Worm (Caenorhabditis elegans) whole organism, mixed stage, embryonic: Measurements from ENCODE around the gene ZK1236.5.

Source experiments
- ces-1 ChIP-seq: fragments of 150-350 bp; optimal IDR thresholded peaks from 2 replicates; lab custom pipeline; 2014; ENCODE audit warnings: missing biosample characterization, missing genetic modification reagents, missing genetic modification characterization
- elt-1 ChIP-seq: sonication (generic microtip); optimal IDR thresholded peaks from 2 replicates; lab custom pipeline; 2017; ENCODE audit warnings: missing genetic modification characterization, mild to moderate bottlenecking, missing compliant biosample characterization, antibody characterized with exemption, moderate library complexity, borderline replicate concordance; ENCODE audit not compliant: insufficient read depth
- elt-3 ChIP-seq: fragments of 150-350 bp; optimal IDR thresholded peaks from 2 replicates; lab custom pipeline; 2014; ENCODE audit warnings: missing biosample characterization, missing genetic modification characterization
- lsy-2 ChIP-seq: fragments of 150-350 bp; optimal IDR thresholded peaks from 2 replicates; lab custom pipeline; 2014; ENCODE audit warnings: missing biosample characterization, missing genetic modification characterization
- mep-1 ChIP-seq: fragments of 150-350 bp; optimal IDR thresholded peaks from 2 replicates; lab custom pipeline; 2017; ENCODE audit warnings: missing biosample characterization, missing genetic modification reagents, missing genetic modification characterization, inconsistent platforms
- nhr-237 ChIP-seq: fragments of 150-350 bp; optimal IDR thresholded peaks from 2 replicates; lab custom pipeline; 2014; ENCODE audit warnings: missing biosample characterization, missing genetic modification characterization
- nhr-76 ChIP-seq: sonication (generic microtip); optimal IDR thresholded peaks from 2 replicates; lab custom pipeline; 2017; ENCODE audit warnings: missing biosample characterization, missing genetic modification characterization

DNA sequence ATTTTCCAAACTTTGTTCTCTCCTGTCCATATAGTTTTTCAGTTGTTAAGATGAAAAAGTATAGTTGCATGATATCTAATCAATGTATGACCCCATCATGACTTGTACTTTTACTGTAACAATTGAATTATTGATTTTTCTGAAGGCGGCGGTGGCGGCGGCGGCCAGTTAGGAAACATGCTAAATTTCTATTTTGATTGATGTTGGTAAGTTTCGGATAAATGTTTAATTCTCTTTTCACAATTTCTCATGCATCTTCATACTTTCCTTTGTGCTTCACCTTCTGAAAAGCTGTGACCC lies 14.1 kb downstream of the ZK1236.5 start, which contains the start of gene sor-1:
- TF ChIP-seq mep-1 (tag; lab: Kevin White, UChicago) (no peak), nhr-237 (tag; lab: Kevin White, UChicago) (no peak), nhr-76 (tag; lab: Kevin White, UChicago) (no peak), ces-1 (GFP tag; lab: Kevin White, UChicago) (no peak), elt-1 (tag; lab: Kevin White, UChicago) (no peak), lsy-2 (tag; lab: Kevin White, UChicago) (no peak), elt-3 (tag; lab: Kevin White, UChicago) (no peak)
